Worm (Caenorhabditis elegans) whole organism, mixed stage, embryonic: ENCODE results near the gene unc-62.
A peak's percentile ranks its signal among the peaks of the same experiment; 100 is the strongest.

ENCODE experiments used
- ceh-43 ChIP-seq: fragments of 200-800 bp; sonication (Bioruptor generic); optimal IDR thresholded peaks from 2 replicates; lab custom pipeline; 2018; ENCODE audit warnings: mild to moderate bottlenecking, missing genetic modification characterization, moderate library complexity, missing compliant biosample characterization
- elt-3 ChIP-seq: fragments of 150-350 bp; optimal IDR thresholded peaks from 2 replicates; lab custom pipeline; 2014; ENCODE audit warnings: missing biosample characterization, missing genetic modification characterization
- flh-1 ChIP-seq: fragments of 200-800 bp; sonication (Bioruptor generic); optimal IDR thresholded peaks from 2 replicates; lab custom pipeline; 2018; ENCODE audit warnings: mild to moderate bottlenecking, missing genetic modification characterization, moderate library complexity, missing compliant biosample characterization
- lin-13 ChIP-seq: fragments of 150-350 bp; optimal IDR thresholded peaks from 2 replicates; lab custom pipeline; 2014; ENCODE audit warnings: missing biosample characterization, missing genetic modification characterization
- nhr-2 ChIP-seq: fragments of 150-350 bp; optimal IDR thresholded peaks from 2 replicates; lab custom pipeline; 2014; ENCODE audit warnings: missing biosample characterization, missing genetic modification characterization
- nhr-28 ChIP-seq: fragments of 150-350 bp; optimal IDR thresholded peaks from 2 replicates; lab custom pipeline; 2014; ENCODE audit warnings: missing biosample characterization, missing genetic modification characterization
- sem-2 ChIP-seq: fragments of 200-800 bp; sonication (Bioruptor generic); optimal IDR thresholded peaks from 2 replicates; lab custom pipeline; 2018; ENCODE audit warnings: mild to moderate bottlenecking, missing genetic modification characterization, missing compliant biosample characterization
- unc-39 ChIP-seq: fragments of 150-350 bp; optimal IDR thresholded peaks from 2 replicates; lab custom pipeline; 2014; ENCODE audit warnings: missing biosample characterization, missing genetic modification characterization
- unc-62 ChIP-seq: fragments of 150-350 bp; optimal IDR thresholded peaks from 2 replicates; lab custom pipeline; 2014; ENCODE audit warnings: missing biosample characterization, missing genetic modification reagents, missing genetic modification characterization

DNA sequence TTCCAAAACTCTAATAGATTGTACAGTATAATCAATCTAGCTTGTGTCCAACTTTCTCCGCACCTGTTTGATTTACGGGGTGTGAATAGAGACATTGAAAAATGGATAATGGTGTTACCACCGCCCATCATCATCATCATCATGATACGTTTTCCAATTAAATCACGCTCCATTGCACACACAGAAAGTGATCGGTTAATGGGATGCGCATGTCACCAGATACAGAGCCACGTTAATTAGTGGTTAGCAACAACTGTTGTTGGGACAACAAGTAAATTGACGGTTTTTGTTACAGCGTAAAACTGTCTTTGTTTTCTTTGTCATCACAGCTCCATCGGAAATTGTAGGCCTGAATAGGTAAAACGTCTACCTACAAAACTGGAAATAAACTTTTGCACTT is 9.4 kb downstream of the unc-62 start:
- TF ChIP-seq elt-3 (tag; lab: Kevin White, UChicago), result no peak
- TF ChIP-seq flh-1 (GFP tag; lab: Kevin White, UChicago), result no peak
- no peak for TF ChIP-seq sem-2 (GFP tag; lab: Kevin White, UChicago)
- no peak for TF ChIP-seq ceh-43 (GFP tag; lab: Kevin White, UChicago)
- peak; percentile 65 for TF ChIP-seq nhr-2 (tag; lab: Kevin White, UChicago)
- no peak for TF ChIP-seq unc-39 (tag; lab: Kevin White, UChicago)
- no peak for TF ChIP-seq nhr-28
- peak; percentile 99 for TF ChIP-seq unc-62 (GFP tag; lab: Kevin White, UChicago)
- TF ChIP-seq lin-13 (tag; lab: Kevin White, UChicago), result no peak
